Worm (Caenorhabditis elegans) whole organism, early embryonic: ENCODE results near the gene R11D1.4.

Source experiments
- B0310.2 ChIP-seq: sonication (generic microtip); optimal IDR thresholded peaks from 2 replicates; lab custom pipeline; 2016; ENCODE audit warnings: mild to moderate bottlenecking, missing genetic modification characterization, missing compliant biosample characterization
- F13C5.2 ChIP-seq: sonication (generic microtip); optimal IDR thresholded peaks from 2 replicates; lab custom pipeline; 2017; ENCODE audit warnings: mild to moderate bottlenecking, missing genetic modification characterization, inconsistent platforms, missing compliant biosample characterization
- aly-1 ChIP-seq: sonication (generic microtip); optimal IDR thresholded peaks from 2 replicates; lab custom pipeline; 2016; ENCODE audit warnings: missing genetic modification characterization, missing compliant biosample characterization
- ama-1 ChIP-seq: fragments of 150-350 bp; optimal IDR thresholded peaks from 2 replicates; lab custom pipeline; 2014
- ceh-13 ChIP-seq: fragments of 200-800 bp; sonication (Bioruptor generic); optimal IDR thresholded peaks from 2 replicates; lab custom pipeline; 2018; ENCODE audit warnings: mild to moderate bottlenecking, missing genetic modification characterization, missing compliant biosample characterization
- ceh-36 ChIP-seq: sonication (generic microtip); optimal IDR thresholded peaks from 2 replicates; lab custom pipeline; 2016; ENCODE audit warnings: missing genetic modification characterization, inconsistent platforms, missing compliant biosample characterization
- ets-7 ChIP-seq: sonication (generic microtip); optimal IDR thresholded peaks from 2 replicates; lab custom pipeline; 2016; ENCODE audit warnings: missing genotype, missing genetic modification characterization, missing compliant biosample characterization
- flt-1 ChIP-seq: fragments of 200-800 bp; sonication (Bioruptor generic); IDR thresholded peaks from 2 replicates; pipeline ENCODE4 v1.3.6; 2022; ENCODE audit warnings: missing genetic modification characterization, missing compliant biosample characterization
- hmbx-1 ChIP-seq: sonication (generic microtip); optimal IDR thresholded peaks from 2 replicates; lab custom pipeline; 2016; ENCODE audit warnings: mild to moderate bottlenecking, missing genetic modification characterization, missing compliant biosample characterization
- hmg-4 ChIP-seq: fragments of 200-800 bp; sonication (Bioruptor generic); optimal IDR thresholded peaks from 2 replicates; lab custom pipeline; 2018; ENCODE audit warnings: mild to moderate bottlenecking, missing genetic modification characterization, missing compliant biosample characterization
- hnd-1 ChIP-seq: sonication (generic microtip); optimal IDR thresholded peaks from 2 replicates; lab custom pipeline; 2016; ENCODE audit warnings: missing genetic modification characterization, missing compliant biosample characterization
- pes-1 ChIP-seq: fragments of 200-800 bp; sonication (Bioruptor generic); IDR thresholded peaks from 2 replicates; pipeline ENCODE4 v1.3.6; 2022; ENCODE audit warnings: missing genetic modification reagents, missing genetic modification characterization, missing compliant biosample characterization
- scrt-1 ChIP-seq: fragments of 200-800 bp; sonication (Bioruptor generic); IDR thresholded peaks from 2 replicates; pipeline ENCODE4 v1.3.6; 2022; ENCODE audit warnings: missing genetic modification characterization, missing compliant biosample characterization
- sea-1 ChIP-seq: fragments of 200-800 bp; sonication (Bioruptor generic); conservative IDR thresholded peaks from 2 replicates; pipeline ENCODE4 v1.3.6; 2022; ENCODE audit warnings: missing genetic modification characterization, missing compliant biosample characterization
- tbx-11 ChIP-seq: fragments of 200-800 bp; sonication (Bioruptor generic); IDR thresholded peaks from 2 replicates; pipeline ENCODE4 v1.3.6; 2022; ENCODE audit warnings: missing genetic modification characterization, missing compliant biosample characterization
- tbx-37 ChIP-seq: fragments of 200-800 bp; sonication (Bioruptor generic); conservative IDR thresholded peaks from 2 replicates; pipeline ENCODE4 v1.3.6; 2022; ENCODE audit warnings: missing genetic modification reagents, missing genetic modification characterization, missing compliant biosample characterization
- tra-4 ChIP-seq: sonication (generic microtip); optimal IDR thresholded peaks from 2 replicates; lab custom pipeline; 2017; ENCODE audit warnings: missing genetic modification characterization, missing compliant biosample characterization

R11D1.4 gene

DNA sequence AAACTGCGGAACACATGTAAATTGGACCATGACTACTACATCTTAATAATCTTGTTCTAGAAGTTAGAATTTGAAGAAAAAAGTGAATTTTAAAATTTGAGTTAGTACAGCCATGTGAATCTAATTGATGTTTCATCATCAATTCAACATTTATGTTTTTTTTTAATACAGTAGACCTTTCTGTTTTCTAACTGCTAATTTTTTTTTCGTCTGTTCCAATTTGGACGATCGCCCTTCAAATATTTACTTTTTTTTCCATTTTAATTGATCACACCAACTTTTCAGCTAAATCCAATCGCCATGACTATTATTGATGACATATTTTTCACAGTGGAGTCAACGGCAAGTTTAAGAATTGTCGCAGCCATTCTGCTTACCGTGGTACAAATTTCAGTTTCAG lies 43.4 kb downstream of the R11D1.4 start, which contains the start of gene srx-116:
Gene srx-116 (plus strand): TSS at position 301 of the 400 bp plus-strand sequence.
- TF ChIP-seq B0310.2 (no peak), scrt-1 (no peak), tra-4 (no peak), flt-1 (no peak), sea-1 (GFP tag; lab: Robert Waterston, UW) (no peak), tbx-11 (GFP tag; lab: Robert Waterston, UW) (no peak), tbx-37 (GFP tag; lab: Robert Waterston, UW) (no peak), F13C5.2 (tag; lab: Kevin White, UChicago) (no peak), ceh-36 (tag; lab: Kevin White, UChicago) (no peak), pes-1 (no peak), ceh-13 (GFP tag; lab: Kevin White, UChicago) (no peak), hmg-4 (GFP tag; lab: Kevin White, UChicago) (no peak), hnd-1 (tag; lab: Kevin White, UChicago) (no peak), ets-7 (tag; lab: Kevin White, UChicago) (no peak), hmbx-1 (tag; lab: Kevin White, UChicago) (no peak), ama-1 (lab: Kevin White, UChicago) (no peak), aly-1 (tag; lab: Kevin White, UChicago) (no peak)

DNA sequence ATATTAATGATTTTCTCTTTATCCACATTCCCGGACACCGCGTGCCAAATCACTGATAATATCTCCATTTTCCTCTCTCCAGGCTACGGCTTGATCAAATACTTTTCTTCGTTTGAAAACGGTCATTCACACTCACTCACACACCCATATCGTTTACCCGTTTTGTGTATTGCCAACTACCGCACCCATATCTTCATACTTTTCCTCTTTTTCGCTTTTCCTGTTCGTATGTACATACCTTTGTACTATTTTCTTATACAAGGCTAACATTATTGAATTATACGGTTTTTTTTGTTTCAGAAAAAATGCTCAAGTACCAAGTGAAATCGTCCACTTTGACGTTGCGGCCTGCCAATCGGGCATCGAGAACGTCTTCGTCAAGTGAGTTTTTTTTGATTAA lies 46.1 kb downstream of the R11D1.4 start, which contains the start of gene W05B10.4:
Gene W05B10.4 (plus strand): TSS at position 301 of the 400 bp plus-strand sequence.
- no peak for TF ChIP-seq tra-4
- TF ChIP-seq aly-1 (tag; lab: Kevin White, UChicago) = no peak
- TF ChIP-seq ceh-36 (tag; lab: Kevin White, UChicago) = no peak
- TF ChIP-seq F13C5.2 (tag; lab: Kevin White, UChicago) = no peak

DNA sequence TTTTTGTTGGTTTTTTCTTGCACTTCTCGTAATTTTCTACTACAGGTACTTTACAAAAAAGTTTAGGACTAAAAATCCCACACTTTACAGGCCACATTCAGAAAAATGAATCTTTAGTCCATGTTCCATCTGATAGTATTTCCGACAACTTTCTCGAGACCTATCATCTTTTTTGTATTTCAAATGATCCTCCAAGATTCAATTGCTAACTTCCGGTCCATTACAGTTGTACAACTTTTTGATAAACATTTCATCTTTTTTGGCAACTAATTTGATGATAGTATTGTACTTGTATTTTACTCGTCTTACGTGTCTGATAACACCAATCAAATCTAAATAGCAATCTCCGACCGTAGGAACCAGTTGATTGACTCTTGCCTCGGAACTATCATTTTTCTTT lies 46.6 kb downstream of the R11D1.4 start:
- TF ChIP-seq tra-4 (no peak), hmg-4 (GFP tag; lab: Kevin White, UChicago) (no peak), scrt-1 (no peak), hmbx-1 (tag; lab: Kevin White, UChicago) (no peak), B0310.2 (no peak), ets-7 (tag; lab: Kevin White, UChicago) (no peak), aly-1 (tag; lab: Kevin White, UChicago) (no peak), pes-1 (no peak), F13C5.2 (tag; lab: Kevin White, UChicago) (no peak), hnd-1 (tag; lab: Kevin White, UChicago) (no peak), ama-1 (lab: Kevin White, UChicago) (no peak), ceh-13 (GFP tag; lab: Kevin White, UChicago) (no peak), tbx-37 (GFP tag; lab: Robert Waterston, UW) (no peak), tbx-11 (GFP tag; lab: Robert Waterston, UW) (no peak), ceh-36 (tag; lab: Kevin White, UChicago) (no peak), sea-1 (GFP tag; lab: Robert Waterston, UW) (no peak), flt-1 (no peak)

- TF ChIP-seq tbx-37 (GFP tag; lab: Robert Waterston, UW) = no peak
These were observed 50.6 kb downstream of the R11D1.4 start for ce11 chrV:12663386-12663785.
